1 fruit fly cellular context compared by ENCODE assay signal in the genomic region with DNA sequence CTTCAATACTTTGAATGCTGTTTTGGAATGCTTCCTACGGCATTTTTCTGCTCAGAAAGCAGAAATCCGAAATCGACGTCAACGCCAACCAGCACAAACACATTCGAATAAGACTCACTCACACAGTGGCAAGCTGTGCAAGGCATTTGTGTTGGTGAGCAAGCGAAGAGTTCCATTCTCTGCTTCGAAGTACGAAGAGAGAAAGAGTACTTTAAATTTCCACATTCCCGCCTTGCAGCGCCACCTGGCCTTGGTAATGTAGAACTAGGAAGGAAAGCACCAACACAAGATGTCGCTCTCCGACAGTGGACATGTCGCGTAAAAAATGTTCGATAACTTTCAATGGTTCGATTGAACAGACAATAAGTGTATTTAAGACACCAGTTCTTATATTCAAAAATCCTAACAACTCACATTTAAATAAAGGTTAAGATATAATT.
TF ChIP-seq lines count a peak whose summit lies in the region.

No protein-coding gene starts in this region.

TF ChIP-seq in whole organism, embryonic, 481 proteins besides CTCF, POLR2A, EP300 and RAD21 (continued from another document and continues in another):
- TF ChIP-seq Elba2 (GFP tag; optimal IDR thresholded peaks at IDR 0.05; lab: Kevin White, UChicago) (peak; percentile 97), CG3065 (GFP tag; optimal IDR thresholded peaks at IDR 0.05; lab: Kevin White, UChicago) (peak; percentile 95), ranshi (GFP tag; IDR thresholded peaks at IDR 0.05; lab: Robert Waterston, UW) (peak; percentile 50; the same call in 1 of the 2 replicates), CG4820 (GFP tag; optimal IDR thresholded peaks at IDR 0.05; lab: Kevin White, UChicago) (peak; percentile 32), gem (tag; optimal IDR thresholded peaks at IDR 0.05; lab: Kevin White, UChicago) (peak; percentile 31), Awh (GFP tag; IDR thresholded peaks at IDR 0.05; lab: Robert Waterston, UW) (no peak), CG2889 (GFP tag; IDR thresholded peaks at IDR 0.05; lab: Robert Waterston, UW) (0 out of 3 replicates have a peak, but pooled peaks have one; percentile 48), B-H2 (GFP tag; optimal IDR thresholded peaks at IDR 0.05; lab: Kevin White, UChicago) (peak; percentile 49), CG12769 (tag; optimal IDR thresholded peaks at IDR 0.05; lab: Kevin White, UChicago) (peak; percentile 55), HLH54F (GFP tag; optimal IDR thresholded peaks at IDR 0.05; lab: Kevin White, UChicago) (peak; percentile 37), CG16813 (GFP tag; IDR thresholded peaks at IDR 0.05; lab: Robert Waterston, UW; ENCODE audit: partially characterized antibody) (peak; percentile 45; the same call in 1 of the 3 replicates), az2 (GFP tag; optimal IDR thresholded peaks at IDR 0.05; lab: Kevin White, UChicago) (peak; percentile 67), Atf-2 (GFP tag; optimal IDR thresholded peaks at IDR 0.05; lab: Kevin White, UChicago) (peak; percentile 31), emc (GFP tag; optimal IDR thresholded peaks at IDR 0.05; lab: Kevin White, UChicago) (no peak), B-H1 (GFP tag; IDR thresholded peaks at IDR 0.05; lab: Robert Waterston, UW) (no peak), Fer3 (tag; optimal IDR thresholded peaks at IDR 0.05; lab: Kevin White, UChicago) (no peak), ara (GFP tag; IDR thresholded peaks at IDR 0.05; lab: Robert Waterston, UW) (peak; percentile 58), corto (GFP tag; optimal IDR thresholded peaks at IDR 0.05; lab: Kevin White, UChicago) (no peak), Lhr (GFP tag; optimal IDR thresholded peaks at IDR 0.05; lab: Kevin White, UChicago) (peak; percentile 60), nau (GFP tag; optimal IDR thresholded peaks at IDR 0.05; lab: Kevin White, UChicago) (no peak), nerfin-2 (GFP tag; IDR thresholded peaks at IDR 0.05; lab: Robert Waterston, UW; ENCODE audit: partially characterized antibody) (0 out of 2 replicates have a peak, but pooled peaks have one; percentile 14), ind (GFP tag; optimal IDR thresholded peaks at IDR 0.05; lab: Kevin White, UChicago) (peak; percentile 52), CG11504 (tag; optimal IDR thresholded peaks at IDR 0.05; lab: Kevin White, UChicago) (no peak), CG1602 (GFP tag; optimal IDR thresholded peaks at IDR 0.05; lab: Kevin White, UChicago) (peak; percentile 44), Camta (GFP tag; optimal IDR thresholded peaks at IDR 0.05; lab: Kevin White, UChicago) (peak; percentile 61), ase (GFP tag; IDR thresholded peaks at IDR 0.05; lab: Robert Waterston, UW) (peak; percentile 69; the same call in 1 of the 3 replicates), dpn (GFP tag; optimal IDR thresholded peaks at IDR 0.05; lab: Kevin White, UChicago) (peak; percentile 53 to 73), CG12155 (GFP tag; optimal IDR thresholded peaks at IDR 0.05; lab: Kevin White, UChicago) (peak; percentile 17), Lpt (GFP tag; optimal IDR thresholded peaks at IDR 0.05; lab: Kevin White, UChicago) (no peak), ac (GFP tag; optimal IDR thresholded peaks at IDR 0.05; lab: Kevin White, UChicago) (peak; percentile 10), inv (GFP tag; IDR thresholded peaks at IDR 0.05; lab: Robert Waterston, UW; ENCODE audit: partially characterized antibody) (no peak), CG16815 (GFP tag; optimal IDR thresholded peaks at IDR 0.05; lab: Kevin White, UChicago) (peak; percentile 27), Gug (GFP tag; IDR thresholded peaks at IDR 0.05; lab: Robert Waterston, UW) (peak; percentile 51; the same call in 2 of the 4 replicates), CG4707 (GFP tag; optimal IDR thresholded peaks at IDR 0.05; lab: Kevin White, UChicago) (peak; percentile 19), CrebB (tag; optimal IDR thresholded peaks at IDR 0.05; lab: Kevin White, UChicago) (no peak), sens-2 (GFP tag; IDR thresholded peaks at IDR 0.05; lab: Robert Waterston, UW) (no peak), CG15696 (tag; optimal IDR thresholded peaks at IDR 0.05; lab: Kevin White, UChicago) (peak; percentile 52), HLH3B (GFP tag; IDR thresholded peaks at IDR 0.05; lab: Robert Waterston, UW) (peak; percentile 77), CG8290 (GFP tag; optimal IDR thresholded peaks at IDR 0.05; lab: Kevin White, UChicago) (peak; percentile 43), CG8290 (tag; optimal IDR thresholded peaks at IDR 0.05; lab: Kevin White, UChicago) (no peak), HmgZ (tag; optimal IDR thresholded peaks at IDR 0.05; lab: Kevin White, UChicago) (peak; percentile 52), ttk (GFP tag; IDR thresholded peaks at IDR 0.05; lab: Robert Waterston, UW) (no peak; the same call in none of the 2 replicates), CG10431 (GFP tag; optimal IDR thresholded peaks at IDR 0.05; lab: Kevin White, UChicago) (no peak), MESR4 (GFP tag; optimal IDR thresholded peaks at IDR 0.05; lab: Kevin White, UChicago) (no peak), ewg (GFP tag; optimal IDR thresholded peaks at IDR 0.05; lab: Kevin White, UChicago) (peak; percentile 77), CG9609 (GFP tag; optimal IDR thresholded peaks at IDR 0.05; lab: Kevin White, UChicago) (peak; percentile 59), gcm (GFP tag; optimal IDR thresholded peaks at IDR 0.05; lab: Kevin White, UChicago) (no peak), CG11398 (GFP tag; optimal IDR thresholded peaks at IDR 0.05; lab: Kevin White, UChicago) (peak; percentile 31), CG1603 (tag; optimal IDR thresholded peaks at IDR 0.05; lab: Kevin White, UChicago) (peak; percentile 78), CG11085 (GFP tag; IDR thresholded peaks at IDR 0.05; lab: Robert Waterston, UW) (peak; percentile 49; the same call in 1 of the 2 replicates), nerfin-1 (tag; optimal IDR thresholded peaks at IDR 0.05; lab: Kevin White, UChicago) (peak; percentile 23), jumu (GFP tag; optimal IDR thresholded peaks at IDR 0.05; lab: Kevin White, UChicago) (peak; percentile 17), chif (GFP tag; optimal IDR thresholded peaks at IDR 0.05; lab: Kevin White, UChicago) (peak in 1 of 2 experiments; percentile 80), HLH4C (GFP tag; IDR thresholded peaks at IDR 0.05; lab: Robert Waterston, UW; ENCODE audit: partially characterized antibody) (peak; percentile 16; the same call in 2 of the 3 replicates), abd-A (tag; optimal IDR thresholded peaks at IDR 0.05; lab: Kevin White, UChicago) (peak; percentile 6), Mes4 (GFP tag; optimal IDR thresholded peaks at IDR 0.05; lab: Kevin White, UChicago) (peak; percentile 4), nmo (GFP tag; optimal IDR thresholded peaks at IDR 0.05; lab: Kevin White, UChicago) (peak; percentile 62), crp (GFP tag; optimal IDR thresholded peaks at IDR 0.05; lab: Kevin White, UChicago) (no peak), yki (optimal IDR thresholded peaks at IDR 0.05; lab: Kevin White, UChicago) (peak; percentile 37), ci (GFP tag; IDR thresholded peaks at IDR 0.05; lab: Robert Waterston, UW) (peak; percentile 84; the same call in 2 of the 3 replicates), ato (GFP tag; IDR thresholded peaks at IDR 0.05; lab: Robert Waterston, UW; ENCODE audit: partially characterized antibody) (peak; percentile 34; the same call in 1 of the 2 replicates), CG33213 (GFP tag; optimal IDR thresholded peaks at IDR 0.05; lab: Kevin White, UChicago) (peak; percentile 53), lola (GFP tag; optimal IDR thresholded peaks at IDR 0.05; lab: Kevin White, UChicago) (peak in 1 of 3 experiments; percentile 20), HLHmδ (GFP tag; optimal IDR thresholded peaks at IDR 0.05; lab: Kevin White, UChicago) (peak; percentile 5), Ets65A (GFP tag; lab: Kevin White, UChicago) (peak; percentile 94), CG10274 (GFP tag; optimal IDR thresholded peaks at IDR 0.05; lab: Kevin White, UChicago) (no peak), luna (GFP tag; optimal IDR thresholded peaks at IDR 0.05; lab: Kevin White, UChicago) (no peak), CG11456 (GFP tag; IDR thresholded peaks at IDR 0.05; lab: Robert Waterston, UW) (no peak; the same call in 2 of the 3 replicates), gfzf (GFP tag; optimal IDR thresholded peaks at IDR 0.05; lab: Kevin White, UChicago) (no peak), gce (GFP tag; IDR thresholded peaks at IDR 0.05; lab: Robert Waterston, UW) (peak; percentile 17; the same call in 1 of the 3 replicates), CHES-1-like (GFP tag; optimal IDR thresholded peaks at IDR 0.05; lab: Kevin White, UChicago) (peak; percentile 35), pum (GFP tag; optimal IDR thresholded peaks at IDR 0.05; lab: Kevin White, UChicago) (peak; percentile 19), lov (optimal IDR thresholded peaks at IDR 0.05; lab: Kevin White, UChicago) (no peak), lov (GFP tag; IDR thresholded peaks at IDR 0.05; lab: Robert Waterston, UW) (no peak), CG11247 (GFP tag; IDR thresholded peaks at IDR 0.05; lab: Robert Waterston, UW) (peak; percentile 74; the same call in 1 of the 2 replicates), Deaf1 (tag; optimal IDR thresholded peaks at IDR 0.05; lab: Kevin White, UChicago) (peak; percentile 11), bsh (GFP tag; optimal IDR thresholded peaks at IDR 0.05; lab: Kevin White, UChicago) (no peak), Hr39 (optimal IDR thresholded peaks at IDR 0.05; lab: Kevin White, UChicago) (no peak), CG15269 (tag; optimal IDR thresholded peaks at IDR 0.05; lab: Kevin White, UChicago) (no peak), so (GFP tag; IDR thresholded peaks at IDR 0.05; lab: Robert Waterston, UW) (no peak), MTF-1 (GFP tag; optimal IDR thresholded peaks at IDR 0.05; lab: Kevin White, UChicago; ENCODE audit: borderline replicate concordance) (no peak), zf30C (GFP tag; optimal IDR thresholded peaks at IDR 0.05; lab: Kevin White, UChicago) (no peak), NK7.1 (GFP tag; optimal IDR thresholded peaks at IDR 0.05; lab: Kevin White, UChicago) (peak; percentile 3), ab (GFP tag; optimal IDR thresholded peaks at IDR 0.05; lab: Kevin White, UChicago) (no peak), CG4617 (GFP tag; optimal IDR thresholded peaks at IDR 0.05; lab: Kevin White, UChicago; ENCODE audit: borderline replicate concordance) (peak; percentile 19), Adf1 (GFP tag; IDR thresholded peaks at IDR 0.05; lab: Robert Waterston, UW) (peak; percentile 43), Hr3 (GFP tag; optimal IDR thresholded peaks at IDR 0.05; lab: Kevin White, UChicago) (peak; percentile 20), Dp (GFP tag; optimal IDR thresholded peaks at IDR 0.05; lab: Kevin White, UChicago) (peak; percentile 66), tll (GFP tag; optimal IDR thresholded peaks at IDR 0.05; lab: Kevin White, UChicago) (peak in 1 of 2 experiments; percentile 13), D19B (GFP tag; optimal IDR thresholded peaks at IDR 0.05; lab: Kevin White, UChicago) (no peak), CG6272 (GFP tag; IDR thresholded peaks at IDR 0.05; lab: Robert Waterston, UW) (no peak), CG8089 (GFP tag; optimal IDR thresholded peaks at IDR 0.05; lab: Kevin White, UChicago) (no peak), prd (optimal IDR thresholded peaks at IDR 0.05; lab: Kevin White, UChicago) (no peak), prd (GFP tag; IDR thresholded peaks at IDR 0.05; lab: Robert Waterston, UW) (no peak; the same call in 2 of the 3 replicates), CG16863 (GFP tag; optimal IDR thresholded peaks at IDR 0.05; lab: Kevin White, UChicago) (peak; percentile 40), YL-1 (GFP tag; optimal IDR thresholded peaks at IDR 0.05; lab: Kevin White, UChicago) (no peak), CG30431 (GFP tag; optimal IDR thresholded peaks at IDR 0.05; lab: Kevin White, UChicago) (peak; percentile 22), CG8944 (GFP tag; optimal IDR thresholded peaks at IDR 0.05; lab: Kevin White, UChicago) (peak; percentile 57), pb (GFP tag; optimal IDR thresholded peaks at IDR 0.05; lab: Kevin White, UChicago) (peak; percentile 13), Chrac-16 (GFP tag; optimal IDR thresholded peaks at IDR 0.05; lab: Kevin White, UChicago) (peak; percentile 65), cwo (GFP tag; optimal IDR thresholded peaks at IDR 0.05; lab: Kevin White, UChicago) (no peak), CG12236 (GFP tag; optimal IDR thresholded peaks at IDR 0.05; lab: Kevin White, UChicago) (no peak), CG1647 (GFP tag; optimal IDR thresholded peaks at IDR 0.05; lab: Kevin White, UChicago) (peak; percentile 3), Xrp1 (GFP tag; IDR thresholded peaks at IDR 0.05; lab: Robert Waterston, UW) (no peak), crc (GFP tag; optimal IDR thresholded peaks at IDR 0.05; lab: Kevin White, UChicago) (no peak), sr (GFP tag; IDR thresholded peaks at IDR 0.05; lab: Robert Waterston, UW) (no peak), oc (tag; optimal IDR thresholded peaks at IDR 0.05; lab: Kevin White, UChicago) (no peak), CoRest (tag; optimal IDR thresholded peaks at IDR 0.05; lab: Kevin White, UChicago) (peak; percentile 70), zfh1 (GFP tag; IDR thresholded peaks at IDR 0.05; lab: Robert Waterston, UW) (no peak), CG6683 (GFP tag; optimal IDR thresholded peaks at IDR 0.05; lab: Kevin White, UChicago) (no peak), CG4424 (GFP tag; optimal IDR thresholded peaks at IDR 0.05; lab: Kevin White, UChicago) (peak; percentile 56), Nf-YC (tag; optimal IDR thresholded peaks at IDR 0.05; lab: Kevin White, UChicago) (peak; percentile 67), dm (GFP tag; optimal IDR thresholded peaks at IDR 0.05; lab: Kevin White, UChicago) (peak; percentile 47), exex (tag; optimal IDR thresholded peaks at IDR 0.05; lab: Kevin White, UChicago) (no peak), pho (GFP tag; optimal IDR thresholded peaks at IDR 0.05; lab: Kevin White, UChicago) (no peak), chm (GFP tag; IDR thresholded peaks at IDR 0.05; lab: Robert Waterston, UW) (0 out of 2 replicates have a peak, but pooled peaks have one; percentile 32), Lim3 (GFP tag; IDR thresholded peaks at IDR 0.05; lab: Robert Waterston, UW) (no peak), phol (tag; optimal IDR thresholded peaks at IDR 0.05; lab: Kevin White, UChicago) (peak; percentile 43), aop (GFP tag; IDR thresholded peaks at IDR 0.05; lab: Robert Waterston, UW) (no peak), en (GFP tag; optimal IDR thresholded peaks at IDR 0.05; lab: Kevin White, UChicago) (peak; percentile 1), lilli (GFP tag; optimal IDR thresholded peaks at IDR 0.05; lab: Kevin White, UChicago) (peak; percentile 54), slou (GFP tag; optimal IDR thresholded peaks at IDR 0.05; lab: Kevin White, UChicago) (no peak), E2f2 (GFP tag; IDR thresholded peaks at IDR 0.05; lab: Robert Waterston, UW) (no peak; the same call in 1 of the 2 replicates), cato (GFP tag; optimal IDR thresholded peaks at IDR 0.05; lab: Kevin White, UChicago; ENCODE audit: borderline replicate concordance) (no peak)
